Worm (Caenorhabditis elegans) whole organism, L1 larva: ENCODE measurements around the gene ZC239.14.

Experiments used
- aha-1 ChIP-seq: fragments of 150-350 bp; optimal IDR thresholded peaks from 2 replicates; lab custom pipeline; 2014; ENCODE audit warnings: missing biosample characterization, missing genetic modification characterization
- aly-2 ChIP-seq: fragments of 150-350 bp; optimal IDR thresholded peaks from 2 replicates; lab custom pipeline; 2014; ENCODE audit warnings: missing biosample characterization, missing genetic modification characterization
- blmp-1 ChIP-seq: fragments of 150-350 bp; optimal IDR thresholded peaks from 2 replicates; lab custom pipeline; 2014; ENCODE audit warnings: missing biosample characterization, missing genetic modification characterization
- ceh-63 ChIP-seq: fragments of 200-800 bp; sonication (Bioruptor generic); optimal IDR thresholded peaks from 2 replicates; lab custom pipeline; 2018; ENCODE audit warnings: mild to moderate bottlenecking, missing genetic modification characterization, missing compliant biosample characterization
- ces-1 ChIP-seq: fragments of 150-350 bp; optimal IDR thresholded peaks from 2 replicates; lab custom pipeline; 2014; ENCODE audit warnings: missing biosample characterization, missing genetic modification reagents, missing genetic modification characterization
- dpl-1 ChIP-seq, 3 experiments: fragments of 150-350 bp in 2 of 3; sonication (generic microtip) in 1 of 3; optimal IDR thresholded peaks; 2 replicates each; lab custom pipeline; 2014 to 2017; ENCODE audit warnings: missing biosample characterization in 3 of 3, missing genetic modification characterization in 3 of 3, missing genetic modification reagents in 3 of 3
- efl-1 ChIP-seq, 4 experiments: fragments of 150-350 bp; optimal IDR thresholded peaks in 3 of 4; peaks in 1 of 4; 1 replicate in 1 of 4; 2 replicates in 3 of 4; lab custom pipeline; 2014; ENCODE audit warnings: missing biosample characterization in 2 of 4, missing genetic modification characterization in 2 of 4, missing genetic modification reagents in 2 of 4
- efl-3 ChIP-seq: fragments of 200-800 bp; sonication (Bioruptor generic); optimal IDR thresholded peaks from 2 replicates; lab custom pipeline; 2018; ENCODE audit warnings: mild to moderate bottlenecking, missing genetic modification characterization, missing compliant biosample characterization
- egl-27 ChIP-seq, 2 experiments: fragments of 150-350 bp in 1 of 2; sonication (generic microtip); optimal IDR thresholded peaks; 3 replicates each; lab custom pipeline; 2017 to 2018; ENCODE audit warnings: missing biosample characterization in 2 of 2, missing genetic modification characterization in 2 of 2, missing genetic modification reagents in 2 of 2
- elt-3 ChIP-seq, 6 experiments: fragments of 150-350 bp in 1 of 6; sonication (generic microtip); optimal IDR thresholded peaks; 2 replicates each; lab custom pipeline; 2017 to 2018; ENCODE audit warnings: missing biosample characterization in 6 of 6, missing genetic modification characterization in 6 of 6, inconsistent platforms in 1 of 6
- fkh-4 ChIP-seq: sonication (generic microtip); optimal IDR thresholded peaks from 2 replicates; lab custom pipeline; 2016; ENCODE audit warnings: missing compliant biosample characterization, missing genetic modification characterization, borderline replicate concordance
- fkh-8 ChIP-seq: sonication (generic microtip); optimal IDR thresholded peaks from 2 replicates; lab custom pipeline; 2016; ENCODE audit warnings: mild to moderate bottlenecking, missing genetic modification characterization, missing compliant biosample characterization
- fos-1 ChIP-seq: fragments of 150-350 bp; optimal IDR thresholded peaks from 2 replicates; lab custom pipeline; 2014; ENCODE audit warnings: missing biosample characterization, missing genetic modification characterization
- hlh-17 ChIP-seq: fragments of 200-800 bp; sonication (Bioruptor generic); optimal IDR thresholded peaks from 2 replicates; lab custom pipeline; 2018; ENCODE audit warnings: missing genetic modification characterization, mild to moderate bottlenecking, missing compliant biosample characterization, moderate library complexity, borderline replicate concordance
- hlh-4 ChIP-seq: sonication (generic microtip); optimal IDR thresholded peaks from 2 replicates; lab custom pipeline; 2016; ENCODE audit warnings: mild to moderate bottlenecking, missing genetic modification characterization, missing compliant biosample characterization
- jun-1 ChIP-seq: fragments of 150-350 bp; optimal IDR thresholded peaks from 2 replicates; lab custom pipeline; 2014; ENCODE audit warnings: missing biosample characterization, missing genetic modification reagents, missing genetic modification characterization
- lin-35 ChIP-seq, 2 experiments: fragments of 150-350 bp; optimal IDR thresholded peaks; 2 replicates each; lab custom pipeline; 2014; ENCODE audit warnings: missing biosample characterization in 2 of 2, missing genetic modification characterization in 2 of 2, missing genetic modification reagents in 2 of 2
- lir-3 ChIP-seq: sonication (generic microtip); optimal IDR thresholded peaks from 2 replicates; lab custom pipeline; 2016; ENCODE audit warnings: mild to moderate bottlenecking, missing genetic modification characterization, moderate library complexity, missing compliant biosample characterization; ENCODE audit not compliant: poor library complexity
- mab-9 ChIP-seq: fragments of 200-800 bp; sonication (Bioruptor generic); IDR thresholded peaks from 2 replicates; pipeline ENCODE4 v1.3.6; 2022; ENCODE audit warnings: missing genetic modification reagents, missing genetic modification characterization, missing compliant biosample characterization
- mdl-1 ChIP-seq, 2 experiments: fragments of 150-350 bp; optimal IDR thresholded peaks; 2 replicates each; lab custom pipeline; 2014 to 2017; ENCODE audit warnings: missing biosample characterization in 2 of 2, missing genetic modification characterization in 2 of 2, inconsistent platforms in 1 of 2
- nhr-11 ChIP-seq: fragments of 150-350 bp; optimal IDR thresholded peaks from 2 replicates; lab custom pipeline; 2014; ENCODE audit warnings: missing biosample characterization, missing genetic modification characterization
- nhr-237 ChIP-seq: fragments of 150-350 bp; optimal IDR thresholded peaks from 2 replicates; lab custom pipeline; 2014; ENCODE audit warnings: missing biosample characterization, missing genetic modification characterization
- nhr-28 ChIP-seq: fragments of 150-350 bp; optimal IDR thresholded peaks from 2 replicates; lab custom pipeline; 2014; ENCODE audit warnings: missing biosample characterization, missing genetic modification characterization
- nhr-47 ChIP-seq: sonication (generic microtip); optimal IDR thresholded peaks from 2 replicates; lab custom pipeline; 2016; ENCODE audit warnings: mild to moderate bottlenecking, missing genetic modification characterization, moderate library complexity, missing compliant biosample characterization
- nhr-77 ChIP-seq: fragments of 150-350 bp; optimal IDR thresholded peaks from 2 replicates; lab custom pipeline; 2014; ENCODE audit warnings: missing biosample characterization, missing genetic modification characterization
- pag-3 ChIP-seq: sonication (generic microtip); optimal IDR thresholded peaks from 2 replicates; lab custom pipeline; 2017; ENCODE audit warnings: missing genetic modification characterization, mild to moderate bottlenecking, missing compliant biosample characterization, antibody characterized with exemption, borderline replicate concordance; ENCODE audit not compliant: insufficient read depth
- pqm-1 ChIP-seq: sonication (generic microtip); optimal IDR thresholded peaks from 3 replicates; lab custom pipeline; 2017; ENCODE audit warnings: missing biosample characterization, missing genetic modification characterization
- rnt-1 ChIP-seq: sonication (generic microtip); optimal IDR thresholded peaks from 2 replicates; lab custom pipeline; 2016; ENCODE audit warnings: mild to moderate bottlenecking, missing genetic modification characterization, moderate library complexity, missing compliant biosample characterization
- skn-1 ChIP-seq: fragments of 150-350 bp; optimal IDR thresholded peaks from 2 replicates; lab custom pipeline; 2014; ENCODE audit warnings: missing biosample characterization, missing genetic modification characterization
- sptf-1 ChIP-seq: fragments of 150-350 bp; optimal IDR thresholded peaks from 2 replicates; lab custom pipeline; 2014; ENCODE audit warnings: missing biosample characterization, missing genetic modification characterization
- tbx-2 ChIP-seq: sonication (generic microtip); optimal IDR thresholded peaks from 2 replicates; lab custom pipeline; 2016; ENCODE audit warnings: missing genetic modification characterization, missing compliant biosample characterization
- unc-62 ChIP-seq: fragments of 150-350 bp; optimal IDR thresholded peaks from 2 replicates; lab custom pipeline; 2014; ENCODE audit warnings: missing biosample characterization, missing genetic modification reagents, missing genetic modification characterization
- unc-98 ChIP-seq: fragments of 200-800 bp; sonication (Bioruptor generic); IDR thresholded peaks from 2 replicates; pipeline ENCODE4 v1.3.6; 2022; ENCODE audit warnings: missing genetic modification characterization, missing compliant biosample characterization
- xbp-1 ChIP-seq: sonication (generic microtip); optimal IDR thresholded peaks from 2 replicates; lab custom pipeline; 2016; ENCODE audit warnings: missing genetic modification characterization, missing compliant biosample characterization
- zag-1 ChIP-seq: fragments of 150-350 bp; optimal IDR thresholded peaks from 2 replicates; lab custom pipeline; 2014; ENCODE audit warnings: missing biosample characterization, missing genetic modification characterization
- ztf-11 ChIP-seq, 2 experiments: sonication (generic microtip); optimal IDR thresholded peaks; 2 replicates each; lab custom pipeline; 2016 to 2017; ENCODE audit warnings: missing genetic modification characterization in 2 of 2, missing biosample characterization in 1 of 2, missing compliant biosample characterization in 1 of 2
- ztf-4 ChIP-seq: fragments of 150-350 bp; optimal IDR thresholded peaks from 2 replicates; lab custom pipeline; 2014; ENCODE audit warnings: missing biosample characterization, missing genetic modification characterization

ZC239.14 gene

ce11 chrII:3262504-3262903, 40.7 kb upstream of the ZC239.14 start, which contains the start of gene F02E11.2:
Gene F02E11.2 (plus strand): TSS chrII:3262804.
- TF ChIP-seq unc-62 (GFP tag; lab: Kevin White, UChicago), result no peak
- no peak for TF ChIP-seq lir-3 (tag; lab: Kevin White, UChicago)
- TF ChIP-seq ces-1, result no peak
- TF ChIP-seq nhr-28 (tag; lab: Kevin White, UChicago), result no peak
- TF ChIP-seq blmp-1, result no peak

- no peak for TF ChIP-seq mdl-1 (tag; optimal IDR thresholded peaks at IDR 0.05; lab: Kevin White, UChicago)
- no peak for TF ChIP-seq tbx-2
- TF ChIP-seq ces-1, result no peak
- no peak for TF ChIP-seq nhr-47 (tag; lab: Kevin White, UChicago)
- TF ChIP-seq skn-1 (tag; lab: Kevin White, UChicago), result no peak
- TF ChIP-seq ceh-63 (GFP tag; lab: Kevin White, UChicago), result no peak
- TF ChIP-seq jun-1, result no peak
- TF ChIP-seq nhr-77, result no peak
- TF ChIP-seq dpl-1 (GFP tag; optimal IDR thresholded peaks at IDR 0.05; lab: Kevin White, UChicago), result no peak
- no peak for TF ChIP-seq ztf-11 (tag; optimal IDR thresholded peaks at IDR 0.05; lab: Kevin White, UChicago)
- no peak for TF ChIP-seq egl-27 (tag; optimal IDR thresholded peaks at IDR 0.05; lab: Kevin White, UChicago)
- TF ChIP-seq pqm-1 (tag; lab: Kevin White, UChicago), result no peak
- no peak for TF ChIP-seq efl-3 (GFP tag; lab: Kevin White, UChicago)
- TF ChIP-seq pag-3 (tag; lab: Kevin White, UChicago), result no peak
- no peak for TF ChIP-seq efl-1 (optimal IDR thresholded peaks at IDR 0.05; lab: Kevin White, UChicago)
- no peak for TF ChIP-seq efl-1 (GFP tag; optimal IDR thresholded peaks at IDR 0.05 in 1 of 2; lab: Kevin White, UChicago)
- no peak for TF ChIP-seq sptf-1 (tag; lab: Kevin White, UChicago)
- no peak for TF ChIP-seq aly-2 (tag; lab: Kevin White, UChicago)
- TF ChIP-seq xbp-1 (tag; lab: Kevin White, UChicago), result no peak
- TF ChIP-seq unc-98 (GFP tag; lab: Robert Waterston, UW), result no peak
Observed at ce11 chrII:3259254-3259653, 37.4 kb upstream of the ZC239.14 start, which contains the start of gene gcy-19. Gene gcy-19 (minus strand): TSS chrII:3259354.

- TF ChIP-seq ztf-11 (tag; optimal IDR thresholded peaks at IDR 0.05; lab: Kevin White, UChicago) (no peak), nhr-237 (tag; lab: Kevin White, UChicago) (no peak), elt-3 (tag; optimal IDR thresholded peaks at IDR 0.05; lab: Kevin White, UChicago) (no peak)
Observed at ce11 chrII:3251782-3252181, 29.9 kb upstream of the ZC239.14 start.

ce11 chrII:3250195-3250594, 28.4 kb upstream of the ZC239.14 start:
- no peak for TF ChIP-seq aha-1
- TF ChIP-seq nhr-11 (tag; lab: Kevin White, UChicago), result no peak
- no peak for TF ChIP-seq mdl-1 (tag; optimal IDR thresholded peaks at IDR 0.05; lab: Kevin White, UChicago)
- no peak for TF ChIP-seq rnt-1 (tag; lab: Kevin White, UChicago)
- TF ChIP-seq hlh-17 (GFP tag; lab: Kevin White, UChicago), result no peak
- TF ChIP-seq zag-1 (tag; lab: Kevin White, UChicago), result no peak
- TF ChIP-seq blmp-1, result no peak
- no peak for TF ChIP-seq fkh-8 (tag; lab: Kevin White, UChicago)
- TF ChIP-seq ztf-4 (tag; lab: Kevin White, UChicago), result no peak
- no peak for TF ChIP-seq mab-9
- TF ChIP-seq pqm-1 (tag; lab: Kevin White, UChicago), result no peak
- TF ChIP-seq hlh-4 (tag; lab: Kevin White, UChicago), result no peak
- TF ChIP-seq lin-35 (GFP tag; optimal IDR thresholded peaks at IDR 0.05; lab: Kevin White, UChicago), result no peak
- TF ChIP-seq nhr-77, result no peak
- no peak for TF ChIP-seq fos-1 (tag; lab: Kevin White, UChicago)
- TF ChIP-seq aly-2 (tag; lab: Kevin White, UChicago), result no peak
- no peak for TF ChIP-seq fkh-4 (tag; lab: Kevin White, UChicago)
